Fruit fly (Drosophila melanogaster): ENCODE results near the gene fd3F.
A peak's percentile ranks its signal among the peaks of the same experiment; 100 is the strongest.

The fd3F gene

dm6 chrX:3774277-3774676 lies 27.8 kb upstream of the fd3F start (continued):
- TF ChIP-seq CG6254 (GFP tag; optimal IDR thresholded peaks at IDR 0.05) = peak; percentile 36
- TF ChIP-seq CG10267 (tag; optimal IDR thresholded peaks at IDR 0.05) = peak; percentile 81
- TF ChIP-seq Trl (optimal IDR thresholded peaks at IDR 0.05) = no peak
- TF ChIP-seq Trl (GFP tag; optimal IDR thresholded peaks at IDR 0.05) = peak; percentile 90
- peak; percentile 84 for TF ChIP-seq Awh (GFP tag; IDR thresholded peaks at IDR 0.05)
- TF ChIP-seq dati (GFP tag; IDR thresholded peaks at IDR 0.05) = peak; percentile 43; the same call in 1 of the 2 replicates
- TF ChIP-seq toy (GFP tag; IDR thresholded peaks at IDR 0.05) = peak; percentile 87
- TF ChIP-seq CG4707 (GFP tag; optimal IDR thresholded peaks at IDR 0.05) = peak; percentile 41
- no peak for TF ChIP-seq gfzf (GFP tag; optimal IDR thresholded peaks at IDR 0.05)
- TF ChIP-seq CG6689 (GFP tag; IDR thresholded peaks at IDR 0.05) = peak; percentile 91
- peak; percentile 94 for TF ChIP-seq lmd (GFP tag; IDR thresholded peaks at IDR 0.05)
- peak; percentile 98 for TF ChIP-seq CG2120 (GFP tag; optimal IDR thresholded peaks at IDR 0.05)
- peak; percentile 89 for TF ChIP-seq CG13624 (GFP tag; optimal IDR thresholded peaks at IDR 0.05)
- TF ChIP-seq Hr3 (GFP tag; optimal IDR thresholded peaks at IDR 0.05) = peak; percentile 82
- peak; percentile 40 for TF ChIP-seq fd102C (GFP tag; optimal IDR thresholded peaks at IDR 0.05)
- peak; percentile 85 for TF ChIP-seq CG6854 (GFP tag; optimal IDR thresholded peaks at IDR 0.05)
- TF ChIP-seq Hand (GFP tag; optimal IDR thresholded peaks at IDR 0.05) = peak; percentile 92
- TF ChIP-seq Rfx (GFP tag; IDR thresholded peaks at IDR 0.05) = peak; percentile 98
- peak; percentile 79 for TF ChIP-seq Adf1 (GFP tag; IDR thresholded peaks at IDR 0.05)
- TF ChIP-seq CHES-1-like (GFP tag; optimal IDR thresholded peaks at IDR 0.05) = peak; percentile 89
- TF ChIP-seq CG4360 (GFP tag; IDR thresholded peaks at IDR 0.05) = 0 out of 2 replicates have a peak, but pooled peaks have one; percentile 11
- TF ChIP-seq E2f1 (GFP tag; IDR thresholded peaks at IDR 0.05) = peak; percentile 90
- TF ChIP-seq chm (GFP tag; IDR thresholded peaks at IDR 0.05) = peak; percentile 77; the same call in 1 of the 2 replicates
- peak; percentile 92 for TF ChIP-seq CG10543 (GFP tag; optimal IDR thresholded peaks at IDR 0.05)
- peak; percentile 74 for TF ChIP-seq gcm (GFP tag; optimal IDR thresholded peaks at IDR 0.05)
- TF ChIP-seq Ssrp (tag; optimal IDR thresholded peaks at IDR 0.05) = peak; percentile 72
- peak in 1 of 2 experiments; percentile 79 for TF ChIP-seq eve (GFP tag; optimal IDR thresholded peaks at IDR 0.05)
- peak; percentile 80 for TF ChIP-seq CG11093 (GFP tag; IDR thresholded peaks at IDR 0.05)
- no peak for TF ChIP-seq CG2875 (GFP tag; optimal IDR thresholded peaks at IDR 0.05)
- TF ChIP-seq CG32772 (GFP tag; IDR thresholded peaks at IDR 0.05) = peak; percentile 88
- peak; percentile 94 for TF ChIP-seq Bteb2 (GFP tag; optimal IDR thresholded peaks at IDR 0.05)
- peak; percentile 13 for TF ChIP-seq sima (GFP tag; optimal IDR thresholded peaks at IDR 0.05)
- peak; percentile 64 for TF ChIP-seq abd-A (tag; optimal IDR thresholded peaks at IDR 0.05)
- TF ChIP-seq ssp (GFP tag; IDR thresholded peaks at IDR 0.05) = peak; percentile 71
- peak; percentile 95 for TF ChIP-seq rib (GFP tag; IDR thresholded peaks at IDR 0.05)
- peak; percentile 23 for TF ChIP-seq bigmax (GFP tag; optimal IDR thresholded peaks at IDR 0.05)
- TF ChIP-seq Poxn (GFP tag; IDR thresholded peaks at IDR 0.05) = peak; percentile 81
- peak; percentile 95 for TF ChIP-seq Meics (GFP tag; optimal IDR thresholded peaks at IDR 0.05)
- peak; percentile 92 for TF ChIP-seq BtbVII (GFP tag; optimal IDR thresholded peaks at IDR 0.05)
- TF ChIP-seq ara (GFP tag; IDR thresholded peaks at IDR 0.05) = peak; percentile 59; the same call in 1 of the 2 replicates
- TF ChIP-seq CG31388 (GFP tag; optimal IDR thresholded peaks at IDR 0.05) = peak; percentile 78
- no peak; the same call in 1 of the 2 replicates for TF ChIP-seq CG43689 (GFP tag; IDR thresholded peaks at IDR 0.05)
- TF ChIP-seq hkb (optimal IDR thresholded peaks at IDR 0.05) = no peak
- TF ChIP-seq hkb (GFP tag; IDR thresholded peaks at IDR 0.05) = peak; percentile 90
- no peak for TF ChIP-seq CG16813 (GFP tag; IDR thresholded peaks at IDR 0.05; ENCODE audit: partially characterized antibody)
- TF ChIP-seq CG42726 (GFP tag; IDR thresholded peaks at IDR 0.05; ENCODE audit: partially characterized antibody) = no peak
- peak; percentile 86 for TF ChIP-seq CG15514 (GFP tag; optimal IDR thresholded peaks at IDR 0.05)
- peak; percentile 86 for TF ChIP-seq sisA (GFP tag; IDR thresholded peaks at IDR 0.05)
- no peak for TF ChIP-seq gt (GFP tag; IDR thresholded peaks at IDR 0.05)
- TF ChIP-seq Lpt (GFP tag; optimal IDR thresholded peaks at IDR 0.05) = no peak
- TF ChIP-seq CG17829 (tag; optimal IDR thresholded peaks at IDR 0.05) = peak; percentile 87
- TF ChIP-seq Dek (tag; optimal IDR thresholded peaks at IDR 0.05) = peak; percentile 94

Measured in whole organism, embryonic.